Worm (Caenorhabditis elegans): ENCODE measurements around the gene F07H5.7.

Gene F07H5.7

ce11 chrII:8796391-8796790, 2.4 kb upstream of the F07H5.7 start (continued):
- TF ChIP-seq skn-1 (tag; optimal IDR thresholded peaks at IDR 0.05) (no peak), ceh-32 (tag; optimal IDR thresholded peaks at IDR 0.05; ENCODE audit: poor library complexity) (peak; percentile 6), duxl-1 (tag; optimal IDR thresholded peaks at IDR 0.05; ENCODE audit: poor library complexity) (no peak), mep-1 (tag; optimal IDR thresholded peaks at IDR 0.05) (peak; percentile 77), dmd-8 (GFP tag; IDR thresholded peaks at IDR 0.05) (0 out of 2 replicates have a peak, but pooled peaks have one; percentile 55), hlh-30 (tag; optimal IDR thresholded peaks at IDR 0.05; ENCODE audit: insufficient read depth) (peak; percentile 67), lin-15B (tag; optimal IDR thresholded peaks at IDR 0.05) (no peak), daf-12 (tag; optimal IDR thresholded peaks at IDR 0.05) (no peak), hmg-1.1 (GFP tag; IDR thresholded peaks at IDR 0.05) (peak; percentile 49), lin-29 (GFP tag; IDR thresholded peaks at IDR 0.05) (no peak), tra-1 (GFP tag; IDR thresholded peaks at IDR 0.05) (0 out of 2 replicates have a peak, but pooled peaks have one; percentile 30), attf-4 (tag; optimal IDR thresholded peaks at IDR 0.05) (no peak), rbr-2 (tag; optimal IDR thresholded peaks at IDR 0.05) (peak; percentile 88), spr-3 (GFP tag; optimal IDR thresholded peaks at IDR 0.05) (no peak), ztf-11 (tag; optimal IDR thresholded peaks at IDR 0.05) (no peak), snpc-4 (tag; optimal IDR thresholded peaks at IDR 0.05) (no peak), F37D6.2 (tag; optimal IDR thresholded peaks at IDR 0.05) (peak; percentile 59), ceh-28 (tag; optimal IDR thresholded peaks at IDR 0.05) (no peak)

DNA sequence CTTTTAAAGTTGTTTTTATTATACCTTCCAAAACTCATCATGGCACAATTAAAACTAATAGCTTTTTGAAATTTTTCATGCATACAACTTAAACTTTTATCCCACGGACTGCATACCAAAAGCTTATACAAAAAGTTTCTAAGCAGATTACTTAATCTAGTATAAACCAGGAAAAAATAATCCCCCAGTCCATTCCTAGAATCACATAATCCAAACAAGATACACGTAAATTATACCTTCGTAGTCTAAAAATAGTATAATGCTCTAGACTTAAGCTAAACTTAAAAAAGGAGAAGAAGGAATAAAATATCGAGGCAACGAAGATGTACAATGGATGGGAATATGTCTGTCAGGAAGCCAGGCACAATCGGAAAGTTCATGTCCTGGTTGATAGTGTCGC, 1.3 kb upstream of the F07H5.7 start:
- no peak for TF ChIP-seq lim-7 (GFP tag; IDR thresholded peaks at IDR 0.05)
- no peak for TF ChIP-seq lsy-2 (tag; optimal IDR thresholded peaks at IDR 0.05)
- TF ChIP-seq dmd-6 (GFP tag; IDR thresholded peaks at IDR 0.05), result no peak
- no peak for TF ChIP-seq mdt-29 (GFP tag; IDR thresholded peaks at IDR 0.05)
- no peak for TF ChIP-seq mxl-3 (GFP tag; optimal IDR thresholded peaks at IDR 0.05)
- no peak for TF ChIP-seq zfp-3 (GFP tag; conservative IDR thresholded peaks at IDR 0.05)

- no peak for TF ChIP-seq jun-1 (tag; optimal IDR thresholded peaks at IDR 0.05)
- TF ChIP-seq nhr-102 (tag; optimal IDR thresholded peaks at IDR 0.05), result no peak
- no peak for TF ChIP-seq set-16 (GFP tag; IDR thresholded peaks at IDR 0.05)
- no peak for TF ChIP-seq egl-43 (GFP tag; IDR thresholded peaks at IDR 0.05)
- TF ChIP-seq saeg-2 (GFP tag; IDR thresholded peaks at IDR 0.05), result no peak
- no peak for TF ChIP-seq madf-5 (GFP tag; IDR thresholded peaks at IDR 0.05)
- TF ChIP-seq D1046.2 (GFP tag; IDR thresholded peaks at IDR 0.05), result no peak
- no peak for TF ChIP-seq dmd-6 (GFP tag; IDR thresholded peaks at IDR 0.05)
- TF ChIP-seq tra-1 (GFP tag; IDR thresholded peaks at IDR 0.05), result no peak
- no peak for TF ChIP-seq zfp-3 (GFP tag; conservative IDR thresholded peaks at IDR 0.05)
- TF ChIP-seq hlh-30 (tag; optimal IDR thresholded peaks at IDR 0.05; ENCODE audit: insufficient read depth), result no peak
- no peak for TF ChIP-seq ceh-20 (GFP tag; IDR thresholded peaks at IDR 0.05)
- no peak for TF ChIP-seq hif-1 (tag; optimal IDR thresholded peaks at IDR 0.05)
- no peak for TF ChIP-seq T20F7.1 (GFP tag; optimal IDR thresholded peaks at IDR 0.05)
Measured at ce11 chrII:8792640-8793039, 1.3 kb downstream of the F07H5.7 start, which contains the start of gene idpa-2. TSS of gene idpa-2 (minus strand) at chrII:8792740.

DNA sequence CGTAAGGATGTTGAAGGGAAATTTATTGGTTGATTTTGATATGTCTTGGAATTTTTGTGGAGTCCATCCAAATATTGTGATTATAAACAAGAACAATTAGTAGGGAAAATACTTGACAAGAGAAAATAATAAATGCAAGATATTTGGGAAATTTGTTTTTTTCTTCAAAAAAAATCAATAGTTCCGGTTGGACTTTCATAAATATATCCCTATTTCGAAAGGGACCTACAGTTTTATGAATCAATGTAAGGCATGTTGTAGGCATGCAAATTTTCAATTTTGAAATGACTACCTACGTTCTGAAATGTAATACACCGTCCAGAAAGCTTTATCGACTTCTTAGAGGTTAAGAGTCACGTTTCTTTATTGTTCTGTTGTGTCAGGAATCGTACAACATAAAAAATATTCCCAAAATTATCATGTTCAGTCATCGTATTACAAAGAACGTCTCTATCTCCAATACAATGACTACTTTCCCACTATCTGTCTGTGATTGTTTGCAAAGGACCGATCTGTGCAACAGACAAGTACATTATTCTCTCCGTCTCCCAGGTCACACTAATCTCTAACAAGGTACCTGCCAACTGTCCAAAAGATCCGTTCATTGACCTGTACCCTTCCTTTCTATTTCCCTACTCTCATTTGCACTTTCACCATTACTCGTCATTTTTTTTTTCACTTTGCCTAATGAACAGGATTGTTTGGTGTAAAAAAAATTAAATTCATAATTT, 4.0 kb downstream of the F07H5.7 start, which contains the start of gene F07H5.13:
TSS of gene F07H5.13 (plus strand) at position 730 of the 731 bp plus-strand sequence.
- TF ChIP-seq aly-2 (tag; optimal IDR thresholded peaks at IDR 0.05) (no peak), nhr-111 (GFP tag; optimal IDR thresholded peaks at IDR 0.05) (no peak), mep-1 (tag; optimal IDR thresholded peaks at IDR 0.05) (peak; percentile 83), nhr-76 (tag; optimal IDR thresholded peaks at IDR 0.05) (no peak), unc-130 (GFP tag; optimal IDR thresholded peaks at IDR 0.05) (no peak), lir-3 (tag; optimal IDR thresholded peaks at IDR 0.05) (no peak), ZK337.2 (GFP tag; IDR thresholded peaks at IDR 0.05) (no peak), spr-1 (tag; optimal IDR thresholded peaks at IDR 0.05) (peak; percentile 24), gei-8 (GFP tag; optimal IDR thresholded peaks at IDR 0.05) (peak; percentile 28), lin-1 (GFP tag; IDR thresholded peaks at IDR 0.05) (no peak), mdl-1 (tag; optimal IDR thresholded peaks at IDR 0.05) (no peak), ceh-20 (GFP tag; IDR thresholded peaks at IDR 0.05) (0 out of 2 replicates have a peak, but pooled peaks have one; percentile 33), snpc-4 (tag; optimal IDR thresholded peaks at IDR 0.05) (no peak), ceh-62 (tag; optimal IDR thresholded peaks at IDR 0.05) (no peak), hmg-1.1 (GFP tag; IDR thresholded peaks at IDR 0.05) (0 out of 2 replicates have a peak, but pooled peaks have one; percentile 42), aha-1 (tag) (no peak)
